Worm (Caenorhabditis elegans) whole organism, midembryonic: ENCODE results near the gene figl-1.

Experiments used
- cog-1 ChIP-seq: sonication (generic microtip); optimal IDR thresholded peaks from 2 replicates; lab custom pipeline; 2016; ENCODE audit warnings: missing genetic modification characterization, missing compliant biosample characterization
- flt-1 ChIP-seq: fragments of 200-800 bp; sonication (Bioruptor generic); IDR thresholded peaks from 2 replicates; pipeline ENCODE4 v1.3.6; 2022; ENCODE audit warnings: missing genetic modification characterization, missing compliant biosample characterization
- klf-2 ChIP-seq: fragments of 200-800 bp; sonication (Bioruptor generic); conservative IDR thresholded peaks from 2 replicates; pipeline ENCODE4 v1.3.6; 2022; ENCODE audit warnings: missing genetic modification reagents, missing genetic modification characterization, missing compliant biosample characterization
- med-1 ChIP-seq: sonication (generic microtip); optimal IDR thresholded peaks from 2 replicates; lab custom pipeline; 2017; ENCODE audit warnings: missing genetic modification characterization, mild to moderate bottlenecking, missing compliant biosample characterization, antibody characterized with exemption, missing genetic modification reagents; ENCODE audit not compliant: insufficient read depth
- ref-1 ChIP-seq: fragments of 200-800 bp; sonication (Bioruptor generic); conservative IDR thresholded peaks from 2 replicates; pipeline ENCODE4 v1.3.6; 2022; ENCODE audit warnings: missing genetic modification reagents, missing genetic modification characterization, missing compliant biosample characterization
- tab-1 ChIP-seq: fragments of 200-800 bp; sonication (Bioruptor generic); IDR thresholded peaks from 2 replicates; pipeline ENCODE4 v1.3.6; 2022; ENCODE audit warnings: missing genetic modification characterization, missing compliant biosample characterization
- ztf-23 ChIP-seq: fragments of 200-800 bp; sonication (Bioruptor generic); IDR thresholded peaks from 2 replicates; pipeline ENCODE4 v1.3.6; 2022; ENCODE audit warnings: missing genetic modification reagents, missing genetic modification characterization, missing compliant biosample characterization
- ztf-29 ChIP-seq: fragments of 200-800 bp; sonication (Bioruptor generic); IDR thresholded peaks from 2 replicates; pipeline ENCODE4 v1.3.6; 2022; ENCODE audit warnings: missing genetic modification reagents, missing genetic modification characterization, missing compliant biosample characterization

- TF ChIP-seq klf-2, result no peak
- TF ChIP-seq ztf-29, result no peak
- TF ChIP-seq flt-1 (GFP tag; lab: Robert Waterston, UW), result no peak
- no peak for TF ChIP-seq tab-1 (GFP tag; lab: Robert Waterston, UW)
- no peak for TF ChIP-seq cog-1 (tag; lab: Kevin White, UChicago)
- TF ChIP-seq ref-1, result no peak
- no peak for TF ChIP-seq ztf-23
- no peak for TF ChIP-seq med-1
Measured at ce11 chrV:4373656-4374055, 27.9 kb upstream of the figl-1 start.
